Fruit fly (Drosophila melanogaster): Measurements from ENCODE around the gene FER.

Gene FER

DNA sequence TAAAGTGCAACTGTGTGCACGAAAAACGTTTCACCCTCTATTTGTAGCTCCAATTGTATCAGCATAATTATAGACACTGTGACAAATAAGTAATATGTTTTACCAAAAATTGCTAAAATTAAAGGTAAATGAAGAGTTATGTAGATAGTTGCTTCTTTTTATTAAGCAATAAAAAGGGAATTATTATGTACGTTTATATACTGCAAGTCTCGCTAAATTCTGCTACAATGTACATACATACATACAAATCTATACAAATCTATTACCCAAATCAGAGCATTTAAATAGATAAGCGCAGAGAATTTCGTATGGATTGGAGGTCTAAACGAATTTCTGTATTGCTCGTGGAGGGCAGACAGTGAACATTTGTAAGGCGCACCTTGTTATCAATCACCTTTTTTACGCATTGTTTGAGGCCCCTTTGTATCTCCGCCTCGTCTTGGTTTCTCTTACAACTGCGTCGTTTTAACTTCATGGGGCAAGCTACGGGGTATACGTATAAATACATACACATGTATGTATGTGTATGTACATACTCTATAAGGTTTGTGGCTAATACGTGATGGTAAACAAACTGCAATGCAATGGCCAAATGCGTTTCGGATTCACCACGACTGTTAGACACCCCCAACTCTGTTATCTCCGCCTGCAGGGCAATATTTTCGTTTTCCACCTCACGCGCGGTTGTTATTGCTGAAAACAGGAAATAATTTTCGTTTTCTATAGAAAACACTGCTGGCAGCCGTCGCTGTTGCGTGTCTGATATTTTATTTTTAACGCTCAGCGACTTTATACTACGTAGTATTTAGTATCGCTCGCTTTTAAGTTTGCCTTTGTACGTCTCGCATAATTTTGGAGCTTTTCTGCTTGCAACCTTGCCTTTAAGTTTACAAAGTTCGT, 54.9 kb downstream of the FER start (continued):
- TF ChIP-seq CG17612 (GFP tag; IDR thresholded peaks at IDR 0.05) (no peak), grn (GFP tag; optimal IDR thresholded peaks at IDR 0.05) (peak; percentile 73), Hmr (GFP tag; optimal IDR thresholded peaks at IDR 0.05) (peak; percentile 37), D19B (GFP tag; optimal IDR thresholded peaks at IDR 0.05) (peak; percentile 34), ac (GFP tag; optimal IDR thresholded peaks at IDR 0.05) (no peak), CG8290 (GFP tag; optimal IDR thresholded peaks at IDR 0.05) (no peak), CG8290 (tag; optimal IDR thresholded peaks at IDR 0.05) (peak in 1 of 2 experiments; percentile 31), CG17829 (tag; optimal IDR thresholded peaks at IDR 0.05) (peak; percentile 80), insv (GFP tag; optimal IDR thresholded peaks at IDR 0.05) (no peak), Ssrp (tag; optimal IDR thresholded peaks at IDR 0.05) (peak; percentile 71), Hsf (GFP tag; optimal IDR thresholded peaks at IDR 0.05) (peak; percentile 46), shn (GFP tag; optimal IDR thresholded peaks at IDR 0.05) (peak; percentile 26), CG13287 (GFP tag; IDR thresholded peaks at IDR 0.05; ENCODE audit: partially characterized antibody) (no peak; the same call in 1 of the 2 replicates), ase (GFP tag; IDR thresholded peaks at IDR 0.05) (no peak), Sox100B (GFP tag; optimal IDR thresholded peaks at IDR 0.05) (peak; percentile 78), hb (GFP tag; IDR thresholded peaks at IDR 0.05; ENCODE audit: partially characterized antibody) (no peak), CG12219 (GFP tag; optimal IDR thresholded peaks at IDR 0.05) (peak; percentile 25), CG2199 (GFP tag; IDR thresholded peaks at IDR 0.05) (peak; percentile 88), CG18476 (GFP tag; optimal IDR thresholded peaks at IDR 0.05) (peak; percentile 51), B-H1 (GFP tag; IDR thresholded peaks at IDR 0.05) (peak; percentile 25; the same call in 1 of the 3 replicates), ERR (GFP tag; optimal IDR thresholded peaks at IDR 0.05) (no peak), CG17802 (tag; optimal IDR thresholded peaks at IDR 0.05) (peak; percentile 21), gce (GFP tag; IDR thresholded peaks at IDR 0.05) (0 out of 3 replicates have a peak, but pooled peaks have one; percentile 35), CG1529 (GFP tag; optimal IDR thresholded peaks at IDR 0.05) (peak; percentile 69), CG16815 (GFP tag; optimal IDR thresholded peaks at IDR 0.05) (peak; percentile 44), CG8281 (tag; optimal IDR thresholded peaks at IDR 0.05) (peak; percentile 36), CG17328 (GFP tag; IDR thresholded peaks at IDR 0.05) (peak; percentile 59; the same call in 1 of the 2 replicates), pnt (GFP tag; optimal IDR thresholded peaks at IDR 0.05) (no peak), ems (GFP tag; optimal IDR thresholded peaks at IDR 0.05) (peak; percentile 22), gcm (GFP tag; optimal IDR thresholded peaks at IDR 0.05) (peak; percentile 72), chn (GFP tag; optimal IDR thresholded peaks at IDR 0.05) (peak; percentile 7), CG10979 (tag; optimal IDR thresholded peaks at IDR 0.05) (peak; percentile 87), gsb (GFP tag; IDR thresholded peaks at IDR 0.05) (no peak), sc (optimal IDR thresholded peaks at IDR 0.05) (no peak), sc (GFP tag; optimal IDR thresholded peaks at IDR 0.05) (peak; percentile 55), Dref (GFP tag; IDR thresholded peaks at IDR 0.05) (no peak), CG14860 (GFP tag; IDR thresholded peaks at IDR 0.05; ENCODE audit: partially characterized antibody) (no peak), CG3281 (GFP tag; optimal IDR thresholded peaks at IDR 0.05) (peak; percentile 42), Kr (GFP tag; optimal IDR thresholded peaks at IDR 0.05) (peak; percentile 15), org-1 (GFP tag; optimal IDR thresholded peaks at IDR 0.05) (peak; percentile 60), lbe (GFP tag; optimal IDR thresholded peaks at IDR 0.05) (no peak), mirr (GFP tag; optimal IDR thresholded peaks at IDR 0.05) (peak; percentile 67), BEAF-32 (GFP tag; optimal IDR thresholded peaks at IDR 0.05) (no peak), az2 (GFP tag; optimal IDR thresholded peaks at IDR 0.05) (peak; percentile 54), CG18619 (GFP tag; optimal IDR thresholded peaks at IDR 0.05) (peak; percentile 48), pita (GFP tag; optimal IDR thresholded peaks at IDR 0.05) (no peak), tup (GFP tag; optimal IDR thresholded peaks at IDR 0.05) (peak; percentile 44), cwo (GFP tag; optimal IDR thresholded peaks at IDR 0.05) (peak; percentile 36), CG6272 (GFP tag; IDR thresholded peaks at IDR 0.05) (no peak)

Data from whole organism, embryonic.